Worm (Caenorhabditis elegans): ENCODE measurements around the gene F12A10.9.
A peak's percentile ranks its signal among the peaks of the same experiment; 100 is the strongest.

F12A10.9 gene

ce11 chrII:5543476-5544144 is 45.1 kb downstream of the F12A10.9 start (continued):
- TF ChIP-seq F44E2.7 (GFP tag; IDR thresholded peaks at IDR 0.05) (0 out of 2 replicates have a peak, but pooled peaks have one; percentile 69), pha-4 (GFP tag; IDR thresholded peaks at IDR 0.05) (peak; percentile 96), pha-4 (tag; optimal IDR thresholded peaks at IDR 0.05) (peak; percentile 88), skn-1 (tag; optimal IDR thresholded peaks at IDR 0.05) (peak; percentile 69), spr-1 (tag; optimal IDR thresholded peaks at IDR 0.05) (peak; percentile 97), gei-8 (GFP tag; optimal IDR thresholded peaks at IDR 0.05) (peak; percentile 95), tag-97 (GFP tag; IDR thresholded peaks at IDR 0.05) (peak; percentile 30; the same call in 1 of the 2 replicates), F49E8.2 (tag; optimal IDR thresholded peaks at IDR 0.05; ENCODE audit: borderline replicate concordance) (peak; percentile 82), hmg-1.1 (GFP tag; IDR thresholded peaks at IDR 0.05) (peak; percentile 99), nhr-10 (tag; optimal IDR thresholded peaks at IDR 0.05) (peak; percentile 96), F10B5.3 (tag; optimal IDR thresholded peaks at IDR 0.05) (peak; percentile 93), lin-1 (GFP tag; IDR thresholded peaks at IDR 0.05) (peak; percentile 95), F37D6.2 (tag; optimal IDR thresholded peaks at IDR 0.05) (peak; percentile 96), nhr-11 (tag; optimal IDR thresholded peaks at IDR 0.05) (peak; percentile 98), snpc-4 (tag; optimal IDR thresholded peaks at IDR 0.05) (peak; percentile 99), lin-15B (tag; optimal IDR thresholded peaks at IDR 0.05) (peak; percentile 65), hif-1 (tag; optimal IDR thresholded peaks at IDR 0.05) (peak; percentile 69 to 89), ceh-20 (GFP tag; IDR thresholded peaks at IDR 0.05) (peak; percentile 97), nhr-76 (tag; optimal IDR thresholded peaks at IDR 0.05) (peak; percentile 46), T26A8.4 (GFP tag; IDR thresholded peaks at IDR 0.05) (peak; percentile 99), ztf-11 (tag; optimal IDR thresholded peaks at IDR 0.05) (peak; percentile 42), F26F4.8 (GFP tag; conservative IDR thresholded peaks at IDR 0.05) (no peak), madf-5 (GFP tag; IDR thresholded peaks at IDR 0.05) (peak in 1 of 2 experiments; percentile 33; a peak in 1 of 4 replicates), jun-1 (tag; optimal IDR thresholded peaks at IDR 0.05) (peak; percentile 97), hlh-11 (tag; optimal IDR thresholded peaks at IDR 0.05) (peak; percentile 97), daf-8 (GFP tag; IDR thresholded peaks at IDR 0.05) (peak; percentile 84; the same call in 1 of the 2 replicates), nhr-237 (tag; optimal IDR thresholded peaks at IDR 0.05) (peak; percentile 65), ZK337.2 (GFP tag; IDR thresholded peaks at IDR 0.05) (peak; percentile 88), saeg-2 (GFP tag; IDR thresholded peaks at IDR 0.05) (peak; percentile 95), hlh-30 (tag; optimal IDR thresholded peaks at IDR 0.05; ENCODE audit: insufficient read depth) (peak; percentile 94), daf-19 (GFP tag; conservative IDR thresholded peaks at IDR 0.05) (peak; percentile 95), nhr-111 (GFP tag; optimal IDR thresholded peaks at IDR 0.05) (peak; percentile 97), lir-3 (tag; optimal IDR thresholded peaks at IDR 0.05) (peak; percentile 87), ceh-82 (tag; optimal IDR thresholded peaks at IDR 0.05) (no peak), set-16 (GFP tag; IDR thresholded peaks at IDR 0.05) (peak; percentile 71), mep-1 (tag; optimal IDR thresholded peaks at IDR 0.05) (peak; percentile 99), R02D3.7 (tag; optimal IDR thresholded peaks at IDR 0.05) (peak; percentile 44), ama-1 (optimal IDR thresholded peaks at IDR 0.05) (peak; percentile 100), dpl-1 (GFP tag; optimal IDR thresholded peaks at IDR 0.05) (peak; percentile 85), zfp-3 (GFP tag; conservative IDR thresholded peaks at IDR 0.05) (peak; percentile 94), nhr-102 (tag; optimal IDR thresholded peaks at IDR 0.05) (peak; percentile 97), fos-1 (tag; optimal IDR thresholded peaks at IDR 0.05) (peak; percentile 77), tra-1 (GFP tag; IDR thresholded peaks at IDR 0.05) (peak; percentile 96), fkh-10 (GFP tag; optimal IDR thresholded peaks at IDR 0.05) (peak; percentile 98), nhr-77 (tag; optimal IDR thresholded peaks at IDR 0.05) (peak; percentile 97), ctbp-1 (GFP tag; IDR thresholded peaks at IDR 0.05) (peak; percentile 99), nhr-6 (tag; optimal IDR thresholded peaks at IDR 0.05) (peak; percentile 93), lin-39 (tag; optimal IDR thresholded peaks at IDR 0.05) (peak; percentile 66), ceh-44 (GFP tag; IDR thresholded peaks at IDR 0.05) (peak; percentile 94), spr-3 (GFP tag; optimal IDR thresholded peaks at IDR 0.05) (peak; percentile 99), pqm-1 (tag; optimal IDR thresholded peaks at IDR 0.05) (peak; percentile 67)
